Fruit fly (Drosophila melanogaster) whole organism, embryonic: Measurements from ENCODE around the gene CG17660.
A peak's percentile ranks its signal among the peaks of the same experiment; 100 is the strongest.

ENCODE experiments used
- Adf1 ChIP-seq: fragments of 200-800 bp; sonication (Bioruptor generic); IDR thresholded peaks from 2 replicates; pipeline ENCODE4 v1.3.6; 2022; ENCODE audit warnings: missing biosample characterization, missing genetic modification characterization
- Blimp-1 ChIP-seq: fragments of 200-800 bp; sonication (Bioruptor generic); optimal IDR thresholded peaks from 3 replicates; lab custom pipeline; 2018; ENCODE audit warnings: missing biosample characterization, missing genetic modification characterization, mild to moderate bottlenecking, moderate library complexity, missing genetic modification reagents
- BtbVII ChIP-seq: fragments of 200-800 bp; sonication (Bioruptor generic); optimal IDR thresholded peaks from 3 replicates; lab custom pipeline; 2017; ENCODE audit warnings: missing biosample characterization, mild to moderate bottlenecking, missing genetic modification characterization
- C15 ChIP-seq: fragments of 200-800 bp; sonication (Bioruptor generic); IDR thresholded peaks from 3 replicates; pipeline ENCODE4 v1.3.6; 2022; ENCODE audit warnings: missing biosample characterization, missing genetic modification characterization
- CG10209 ChIP-seq: fragments of 200-800 bp; sonication (Bioruptor generic); optimal IDR thresholded peaks from 3 replicates; lab custom pipeline; 2017; ENCODE audit warnings: missing biosample characterization, mild to moderate bottlenecking, missing genetic modification characterization, missing genetic modification reagents
- CG10321 ChIP-seq: fragments of 200-800 bp; sonication (Bioruptor generic); IDR thresholded peaks from 2 replicates; pipeline ENCODE4 v1.3.6; 2022; ENCODE audit warnings: missing biosample characterization, missing genetic modification characterization
- CG10979 ChIP-seq: fragments of 200-800 bp; sonication (Bioruptor generic); optimal IDR thresholded peaks from 2 replicates; lab custom pipeline; 2018; ENCODE audit warnings: missing biosample characterization, mild to moderate bottlenecking, missing genetic modification characterization, moderate library complexity
- CG11093 ChIP-seq: fragments of 200-800 bp; sonication (Bioruptor generic); IDR thresholded peaks from 3 replicates; pipeline ENCODE4 v1.3.6; 2022; ENCODE audit warnings: missing biosample characterization, missing genetic modification characterization
- CG12391 ChIP-seq: fragments of 200-800 bp; sonication (Bioruptor generic); optimal IDR thresholded peaks from 3 replicates; lab custom pipeline; 2018; ENCODE audit warnings: missing biosample characterization, mild to moderate bottlenecking, missing genetic modification characterization, moderate library complexity
- CG12659 ChIP-seq: fragments of 200-800 bp; sonication (Bioruptor generic); optimal IDR thresholded peaks from 3 replicates; lab custom pipeline; 2017; ENCODE audit warnings: mild to moderate bottlenecking, missing biosample characterization, missing genetic modification reagents, missing genetic modification characterization
- CG12769 ChIP-seq: fragments of 200-800 bp; sonication (Bioruptor generic); optimal IDR thresholded peaks from 2 replicates; lab custom pipeline; 2019; ENCODE audit warnings: missing biosample characterization, mild to moderate bottlenecking, missing genetic modification characterization, moderate library complexity
- CG16813 ChIP-seq: fragments of 200-800 bp; sonication (Bioruptor generic); IDR thresholded peaks from 3 replicates; pipeline ENCODE4 v1.3.6; 2022; ENCODE audit warnings: missing biosample characterization, missing genetic modification characterization; ENCODE audit not compliant: partially characterized antibody
- CG2875 ChIP-seq: fragments of 200-800 bp; sonication (Bioruptor generic); optimal IDR thresholded peaks from 2 replicates; lab custom pipeline; 2017; ENCODE audit warnings: missing biosample characterization, mild to moderate bottlenecking, missing genetic modification characterization, missing genetic modification reagents
- CG33557 ChIP-seq: fragments of 200-800 bp; sonication (Bioruptor generic); optimal IDR thresholded peaks from 2 replicates; lab custom pipeline; 2019; ENCODE audit warnings: missing biosample characterization, mild to moderate bottlenecking, missing genetic modification characterization, moderate library complexity
- CG34224 ChIP-seq: fragments of 200-800 bp; sonication (Bioruptor generic); IDR thresholded peaks from 3 replicates; pipeline ENCODE4 v1.3.6; 2022; ENCODE audit warnings: missing biosample characterization, missing genetic modification characterization; ENCODE audit not compliant: partially characterized antibody
- CG6813 ChIP-seq: fragments of 200-800 bp; sonication (Bioruptor generic); optimal IDR thresholded peaks from 2 replicates; lab custom pipeline; 2017; ENCODE audit warnings: missing biosample characterization, missing genetic modification characterization, mild to moderate bottlenecking, moderate library complexity, missing genetic modification reagents
- CG7271 ChIP-seq: fragments of 200-800 bp; sonication (Bioruptor generic); optimal IDR thresholded peaks from 2 replicates; lab custom pipeline; 2018; ENCODE audit warnings: missing biosample characterization, mild to moderate bottlenecking, missing genetic modification characterization, moderate library complexity
- CG8089 ChIP-seq: fragments of 200-800 bp; sonication (Bioruptor generic); optimal IDR thresholded peaks from 3 replicates; lab custom pipeline; 2016; ENCODE audit warnings: missing biosample characterization, missing genetic modification characterization
- Camta ChIP-seq: fragments of 200-800 bp; sonication (Bioruptor generic); optimal IDR thresholded peaks from 2 replicates; lab custom pipeline; 2016; ENCODE audit warnings: missing biosample characterization, missing genetic modification characterization
- D19B ChIP-seq: fragments of 200-800 bp; sonication (Bioruptor generic); optimal IDR thresholded peaks from 2 replicates; lab custom pipeline; 2017; ENCODE audit warnings: missing biosample characterization, mild to moderate bottlenecking, missing genetic modification characterization
- Dad ChIP-seq: fragments of 200-800 bp; sonication (Bioruptor generic); optimal IDR thresholded peaks from 3 replicates; lab custom pipeline; 2016; ENCODE audit warnings: missing biosample characterization, missing genetic modification characterization
- Dip2 ChIP-seq: fragments of 200-800 bp; sonication (Bioruptor generic); IDR thresholded peaks from 2 replicates; pipeline ENCODE4 v1.3.6; 2022; ENCODE audit warnings: missing biosample characterization, missing genetic modification characterization
- Jarid2 ChIP-seq: fragments of 200-800 bp; sonication (Bioruptor generic); optimal IDR thresholded peaks from 3 replicates; lab custom pipeline; 2017; ENCODE audit warnings: mild to moderate bottlenecking, missing biosample characterization, missing genetic modification reagents, missing genetic modification characterization
- Med ChIP-seq: fragments of 200-800 bp; sonication (Bioruptor generic); peaks from one replicate; lab custom pipeline; 2016; ENCODE audit warnings: missing biosample characterization, missing genetic modification characterization, mild to moderate bottlenecking, inconsistent platforms, moderate library complexity
- Mrtf ChIP-seq: fragments of 200-800 bp; sonication (Bioruptor generic); IDR thresholded peaks from 3 replicates; pipeline ENCODE4 v1.3.6; 2022; ENCODE audit warnings: missing biosample characterization, missing genetic modification characterization
- Myb ChIP-seq: fragments of 200-800 bp; sonication (Bioruptor generic); optimal IDR thresholded peaks from 2 replicates; lab custom pipeline; 2016; ENCODE audit warnings: missing biosample characterization, missing genetic modification characterization
- NK7.1 ChIP-seq: fragments of 200-800 bp; sonication (Bioruptor generic); optimal IDR thresholded peaks from 3 replicates; lab custom pipeline; 2016; ENCODE audit warnings: missing biosample characterization, missing genetic modification characterization
- Neu2 ChIP-seq: fragments of 200-800 bp; sonication (Bioruptor generic); optimal IDR thresholded peaks from 3 replicates; lab custom pipeline; 2016; ENCODE audit warnings: missing biosample characterization, missing genetic modification characterization, borderline replicate concordance
- Oaz ChIP-seq: fragments of 200-800 bp; sonication (Bioruptor generic); IDR thresholded peaks from 2 replicates; pipeline ENCODE4 v1.3.6; 2022; ENCODE audit warnings: missing biosample characterization, missing genetic modification characterization
- Rfx ChIP-seq: fragments of 200-800 bp; sonication (Bioruptor generic); IDR thresholded peaks from 2 replicates; pipeline ENCODE4 v1.3.6; 2022; ENCODE audit warnings: missing biosample characterization, missing genetic modification characterization
- Taf1 ChIP-seq: fragments of 200-800 bp; sonication (Bioruptor generic); IDR thresholded peaks from 2 replicates; pipeline ENCODE4 v1.3.6; 2022; ENCODE audit warnings: missing biosample characterization, missing genetic modification characterization
- Vsx1 ChIP-seq: fragments of 200-800 bp; sonication (Bioruptor generic); optimal IDR thresholded peaks from 2 replicates; lab custom pipeline; 2017; ENCODE audit warnings: missing biosample characterization, mild to moderate bottlenecking, missing genetic modification characterization, missing genetic modification reagents
- Xrp1 ChIP-seq: fragments of 200-800 bp; sonication (Bioruptor generic); IDR thresholded peaks from 2 replicates; pipeline ENCODE4 v1.3.6; 2022; ENCODE audit warnings: missing biosample characterization, missing genetic modification characterization
- bbx ChIP-seq: fragments of 200-800 bp; sonication (Bioruptor generic); IDR thresholded peaks from 2 replicates; pipeline ENCODE4 v1.3.6; 2022; ENCODE audit warnings: missing biosample characterization, missing genetic modification characterization; ENCODE audit not compliant: partially characterized antibody
- crc ChIP-seq: fragments of 200-800 bp; sonication (Bioruptor generic); optimal IDR thresholded peaks from 2 replicates; lab custom pipeline; 2016; ENCODE audit warnings: missing biosample characterization, missing genetic modification characterization
- dm ChIP-seq: fragments of 200-800 bp; sonication (Bioruptor generic); optimal IDR thresholded peaks from 3 replicates; lab custom pipeline; 2016; ENCODE audit warnings: missing biosample characterization, missing genetic modification characterization
- fd96Cb ChIP-seq: fragments of 200-800 bp; sonication (Bioruptor generic); optimal IDR thresholded peaks from 2 replicates; lab custom pipeline; 2018; ENCODE audit warnings: missing biosample characterization, mild to moderate bottlenecking, missing genetic modification characterization, moderate library complexity
- gt ChIP-seq: fragments of 200-800 bp; sonication (Bioruptor generic); IDR thresholded peaks from 2 replicates; pipeline ENCODE4 v1.3.6; 2022; ENCODE audit warnings: missing biosample characterization, missing genetic modification characterization
- inv ChIP-seq: fragments of 200-800 bp; sonication (Bioruptor generic); IDR thresholded peaks from 2 replicates; pipeline ENCODE4 v1.3.6; 2022; ENCODE audit warnings: missing biosample characterization, missing genetic modification characterization; ENCODE audit not compliant: partially characterized antibody
- jing ChIP-seq: fragments of 200-800 bp; sonication (Bioruptor generic); optimal IDR thresholded peaks from 2 replicates; lab custom pipeline; 2018; ENCODE audit warnings: missing biosample characterization, mild to moderate bottlenecking, missing genetic modification characterization
- kni ChIP-seq: fragments of 200-800 bp; sonication (Bioruptor generic); optimal IDR thresholded peaks from 3 replicates; lab custom pipeline; 2017; ENCODE audit warnings: mild to moderate bottlenecking, missing biosample characterization, missing genetic modification reagents, missing genetic modification characterization
- lola ChIP-seq, 3 experiments: fragments of >200 bp in 2 of 3; fragments of 200-800 bp in 1 of 3; sonication (Bioruptor generic) in 1 of 3; optimal IDR thresholded peaks; 2 replicates each; lab custom pipeline; 2017 to 2019; ENCODE audit warnings: missing biosample characterization in 3 of 3, missing genetic modification characterization in 3 of 3, mild to moderate bottlenecking in 1 of 3, moderate library complexity in 1 of 3
- oc ChIP-seq: fragments of 200-800 bp; sonication (Bioruptor generic); optimal IDR thresholded peaks from 2 replicates; lab custom pipeline; 2018; ENCODE audit warnings: missing biosample characterization, mild to moderate bottlenecking, missing genetic modification characterization, moderate library complexity
- run ChIP-seq: fragments of 200-800 bp; sonication (Bioruptor generic); optimal IDR thresholded peaks from 3 replicates; lab custom pipeline; 2018; ENCODE audit warnings: missing biosample characterization, mild to moderate bottlenecking, missing genetic modification characterization
- shn ChIP-seq: fragments of 200-800 bp; sonication (Bioruptor generic); optimal IDR thresholded peaks from 3 replicates; lab custom pipeline; 2016; ENCODE audit warnings: missing biosample characterization, missing genetic modification characterization
- sim ChIP-seq: fragments of 200-800 bp; sonication (Bioruptor generic); IDR thresholded peaks from 2 replicates; pipeline ENCODE4 v1.3.6; 2022; ENCODE audit warnings: missing biosample characterization, missing genetic modification characterization
- tna ChIP-seq: fragments of 200-800 bp; sonication (Bioruptor generic); IDR thresholded peaks from 2 replicates; pipeline ENCODE4 v1.3.6; 2022; ENCODE audit warnings: missing biosample characterization, missing genetic modification characterization; ENCODE audit not compliant: partially characterized antibody
- twi ChIP-seq: fragments of 200-800 bp; optimal IDR thresholded peaks from 2 replicates; lab custom pipeline; 2019; ENCODE audit warnings: missing biosample characterization, mild to moderate bottlenecking, missing genetic modification characterization, moderate library complexity
- unpg ChIP-seq: fragments of 200-800 bp; sonication (Bioruptor generic); optimal IDR thresholded peaks from 3 replicates; lab custom pipeline; 2018; ENCODE audit warnings: missing biosample characterization, mild to moderate bottlenecking, missing genetic modification characterization, moderate library complexity
- zen ChIP-seq: fragments of 200-800 bp; sonication (Bioruptor generic); optimal IDR thresholded peaks from 3 replicates; lab custom pipeline; 2018; ENCODE audit warnings: missing biosample characterization, mild to moderate bottlenecking, missing genetic modification characterization, moderate library complexity

CG17660 gene

DNA sequence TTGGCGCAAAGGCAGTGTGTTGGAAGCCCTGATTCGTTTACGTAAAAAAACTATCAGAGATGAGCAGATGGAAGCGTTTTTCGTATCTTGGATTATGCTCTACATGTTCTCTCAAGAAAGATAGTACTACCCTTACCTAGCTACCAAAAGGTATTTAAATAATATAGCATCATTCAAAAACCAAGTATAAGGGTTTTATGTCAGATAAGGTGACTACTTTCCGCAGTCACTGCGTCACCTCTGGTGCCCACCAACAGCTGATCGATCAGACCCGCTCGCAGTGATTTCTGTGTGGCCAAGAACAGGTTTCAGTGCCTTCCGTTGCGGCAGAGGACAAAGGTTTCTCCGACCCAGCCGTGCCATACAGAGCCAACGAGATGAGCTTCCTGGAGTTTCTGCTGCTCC, 19.4 kb upstream of the CG17660 start, which contains the start of the genes Eno and CG31937 (continued):
- TF ChIP-seq C15 (0 out of 3 replicates have a peak, but pooled peaks have one; percentile 43), Xrp1 (peak; percentile 51; the same call in 1 of the 2 replicates), twi (no peak), Neu2 (GFP tag; lab: Kevin White, UChicago) (no peak), shn (peak; percentile 43), oc (tag; lab: Kevin White, UChicago) (no peak), Dad (no peak), CG16813 (no peak), CG12769 (peak; percentile 76), crc (no peak), Rfx (GFP tag; lab: Robert Waterston, UW) (peak; percentile 67), Blimp-1 (no peak), unpg (GFP tag; lab: Kevin White, UChicago) (peak; percentile 4), dm (GFP tag; lab: Kevin White, UChicago) (no peak), jing (GFP tag; lab: Kevin White, UChicago) (no peak), CG10321 (GFP tag; lab: Robert Waterston, UW) (no peak), BtbVII (GFP tag; lab: Kevin White, UChicago) (no peak), CG2875 (GFP tag; lab: Kevin White, UChicago) (no peak), Myb (peak; percentile 8), Jarid2 (GFP tag; lab: Kevin White, UChicago) (peak; percentile 4), inv (GFP tag; lab: Robert Waterston, UW) (no peak), Taf1 (GFP tag; lab: Robert Waterston, UW) (peak; percentile 45; the same call in 1 of the 2 replicates), Mrtf (no peak), Camta (GFP tag; lab: Kevin White, UChicago) (no peak), bbx (GFP tag; lab: Robert Waterston, UW) (no peak), zen (tag; lab: Kevin White, UChicago) (no peak), fd96Cb (tag; lab: Kevin White, UChicago) (no peak), CG7271 (tag; lab: Kevin White, UChicago) (no peak), lola (GFP tag; optimal IDR thresholded peaks at IDR 0.05; lab: Kevin White, UChicago) (no peak), CG6813 (GFP tag; lab: Kevin White, UChicago) (peak; percentile 1), CG10979 (tag; lab: Kevin White, UChicago) (peak; percentile 3), CG8089 (peak; percentile 40), CG12659 (GFP tag; lab: Kevin White, UChicago) (peak; percentile 60), kni (GFP tag; lab: Kevin White, UChicago) (no peak), tna (no peak), Oaz (GFP tag; lab: Robert Waterston, UW) (peak; percentile 56; the same call in 1 of the 2 replicates), D19B (no peak), CG12391 (tag; lab: Kevin White, UChicago) (peak; percentile 60), CG10209 (peak; percentile 48), CG11093 (no peak), CG33557 (no peak), Adf1 (0 out of 2 replicates have a peak, but pooled peaks have one; percentile 39), CG34224 (no peak), sim (GFP tag; lab: Robert Waterston, UW) (no peak), Dip2 (no peak), Vsx1 (GFP tag; lab: Kevin White, UChicago) (no peak), run (no peak), Med (GFP tag; lab: Kevin White, UChicago) (peak; percentile 85), NK7.1 (no peak), gt (GFP tag; lab: Robert Waterston, UW) (no peak)
